Worm (Caenorhabditis elegans) whole organism, L1 larva: Measurements from ENCODE around the gene ZK154.4.

Experiments used
- C04F5.9 ChIP-seq: sonication (generic microtip); optimal IDR thresholded peaks from 2 replicates; lab custom pipeline; 2016; ENCODE audit warnings: missing genetic modification characterization, missing compliant biosample characterization
- C16A3.4 ChIP-seq: fragments of 150-350 bp; optimal IDR thresholded peaks from 2 replicates; lab custom pipeline; 2014; ENCODE audit warnings: missing biosample characterization, missing genetic modification characterization
- C34B4.2 ChIP-seq: sonication (generic microtip); optimal IDR thresholded peaks from 2 replicates; lab custom pipeline; 2017; ENCODE audit warnings: mild to moderate bottlenecking, missing genetic modification characterization, missing compliant biosample characterization
- F16B12.6 ChIP-seq: fragments of 150-350 bp; optimal IDR thresholded peaks from 2 replicates; lab custom pipeline; 2014; ENCODE audit warnings: missing biosample characterization, missing genetic modification characterization
- aha-1 ChIP-seq: fragments of 150-350 bp; optimal IDR thresholded peaks from 2 replicates; lab custom pipeline; 2014; ENCODE audit warnings: missing biosample characterization, missing genetic modification characterization
- alr-1 ChIP-seq: fragments of 200-800 bp; sonication (Bioruptor generic); optimal IDR thresholded peaks from 2 replicates; lab custom pipeline; 2018; ENCODE audit warnings: borderline replicate concordance, mild to moderate bottlenecking, missing genetic modification characterization, missing compliant biosample characterization
- aly-2 ChIP-seq: fragments of 150-350 bp; optimal IDR thresholded peaks from 2 replicates; lab custom pipeline; 2014; ENCODE audit warnings: missing biosample characterization, missing genetic modification characterization
- blmp-1 ChIP-seq: fragments of 150-350 bp; optimal IDR thresholded peaks from 2 replicates; lab custom pipeline; 2014; ENCODE audit warnings: missing biosample characterization, missing genetic modification characterization
- ceh-63 ChIP-seq: fragments of 200-800 bp; sonication (Bioruptor generic); optimal IDR thresholded peaks from 2 replicates; lab custom pipeline; 2018; ENCODE audit warnings: mild to moderate bottlenecking, missing genetic modification characterization, missing compliant biosample characterization
- ceh-82 ChIP-seq, 3 experiments: fragments of 150-350 bp in 1 of 3; sonication (generic microtip) in 2 of 3; optimal IDR thresholded peaks; 2 replicates each; lab custom pipeline; 2014 to 2017; ENCODE audit warnings: missing biosample characterization in 3 of 3, missing genetic modification characterization in 3 of 3
- ces-1 ChIP-seq: fragments of 150-350 bp; optimal IDR thresholded peaks from 2 replicates; lab custom pipeline; 2014; ENCODE audit warnings: missing biosample characterization, missing genetic modification reagents, missing genetic modification characterization
- dpl-1 ChIP-seq, 3 experiments: fragments of 150-350 bp in 2 of 3; sonication (generic microtip) in 1 of 3; optimal IDR thresholded peaks; 2 replicates each; lab custom pipeline; 2014 to 2017; ENCODE audit warnings: missing biosample characterization in 3 of 3, missing genetic modification characterization in 3 of 3, missing genetic modification reagents in 3 of 3
- dsc-1 ChIP-seq: sonication (generic microtip); optimal IDR thresholded peaks from 2 replicates; lab custom pipeline; 2016; ENCODE audit warnings: mild to moderate bottlenecking, missing genetic modification characterization, missing compliant biosample characterization
- egl-13 ChIP-seq: sonication (generic microtip); optimal IDR thresholded peaks from 2 replicates; lab custom pipeline; 2016; ENCODE audit warnings: missing genotype, missing genetic modification reagents, missing genetic modification characterization, missing compliant biosample characterization
- ets-5 ChIP-seq: fragments of 200-800 bp; sonication (Bioruptor generic); IDR thresholded peaks from 2 replicates; pipeline ENCODE4 v1.3.6; 2022; ENCODE audit warnings: missing genetic modification characterization, missing compliant biosample characterization
- fkh-10 ChIP-seq: sonication (generic microtip); optimal IDR thresholded peaks from 2 replicates; lab custom pipeline; 2017; ENCODE audit warnings: missing biosample characterization, missing genetic modification reagents, missing genetic modification characterization
- fkh-4 ChIP-seq: sonication (generic microtip); optimal IDR thresholded peaks from 2 replicates; lab custom pipeline; 2016; ENCODE audit warnings: missing compliant biosample characterization, missing genetic modification characterization, borderline replicate concordance
- fkh-8 ChIP-seq: sonication (generic microtip); optimal IDR thresholded peaks from 2 replicates; lab custom pipeline; 2016; ENCODE audit warnings: mild to moderate bottlenecking, missing genetic modification characterization, missing compliant biosample characterization
- fos-1 ChIP-seq: fragments of 150-350 bp; optimal IDR thresholded peaks from 2 replicates; lab custom pipeline; 2014; ENCODE audit warnings: missing biosample characterization, missing genetic modification characterization
- grh-1 ChIP-seq: fragments of 200-800 bp; sonication (Bioruptor generic); IDR thresholded peaks from 2 replicates; pipeline ENCODE4 v1.3.6; 2022; ENCODE audit warnings: missing genetic modification reagents, missing genetic modification characterization, missing compliant biosample characterization
- hlh-17 ChIP-seq: fragments of 200-800 bp; sonication (Bioruptor generic); optimal IDR thresholded peaks from 2 replicates; lab custom pipeline; 2018; ENCODE audit warnings: missing genetic modification characterization, mild to moderate bottlenecking, missing compliant biosample characterization, moderate library complexity, borderline replicate concordance
- hpl-2 ChIP-seq: fragments of 150-350 bp; optimal IDR thresholded peaks from 2 replicates; lab custom pipeline; 2014; ENCODE audit warnings: missing biosample characterization, missing genetic modification reagents, missing genetic modification characterization
- irx-1 ChIP-seq: sonication (generic microtip); optimal IDR thresholded peaks from 2 replicates; lab custom pipeline; 2016; ENCODE audit warnings: missing genetic modification characterization, missing compliant biosample characterization
- isw-1 ChIP-seq: fragments of 200-800 bp; sonication (Bioruptor generic); IDR thresholded peaks from 2 replicates; pipeline ENCODE4 v1.3.6; 2022; ENCODE audit warnings: missing genetic modification characterization, missing compliant biosample characterization
- jun-1 ChIP-seq: fragments of 150-350 bp; optimal IDR thresholded peaks from 2 replicates; lab custom pipeline; 2014; ENCODE audit warnings: missing biosample characterization, missing genetic modification reagents, missing genetic modification characterization
- lin-35 ChIP-seq, 2 experiments: fragments of 150-350 bp; optimal IDR thresholded peaks; 2 replicates each; lab custom pipeline; 2014; ENCODE audit warnings: missing biosample characterization in 2 of 2, missing genetic modification characterization in 2 of 2, missing genetic modification reagents in 2 of 2
- lin-39 ChIP-seq: fragments of 150-350 bp; optimal IDR thresholded peaks from 2 replicates; lab custom pipeline; 2014; ENCODE audit warnings: missing biosample characterization, missing genetic modification reagents, missing genetic modification characterization
- lsy-2 ChIP-seq, 2 experiments: fragments of 150-350 bp; optimal IDR thresholded peaks; 2 replicates each; lab custom pipeline; 2014; ENCODE audit warnings: missing biosample characterization in 2 of 2, missing genetic modification characterization in 2 of 2
- mef-2 ChIP-seq: fragments of 150-350 bp; optimal IDR thresholded peaks from 2 replicates; lab custom pipeline; 2014; ENCODE audit warnings: missing biosample characterization, missing genetic modification characterization
- nhr-12 ChIP-seq: sonication (generic microtip); optimal IDR thresholded peaks from 2 replicates; lab custom pipeline; 2017; ENCODE audit warnings: missing biosample characterization, missing genetic modification characterization
- nhr-19 ChIP-seq: fragments of 200-800 bp; sonication (Bioruptor generic); conservative IDR thresholded peaks from 2 replicates; pipeline ENCODE4 v1.3.6; 2022; ENCODE audit warnings: missing genetic modification characterization, missing compliant biosample characterization
- nhr-20 ChIP-seq: sonication (generic microtip); optimal IDR thresholded peaks from 2 replicates; lab custom pipeline; 2016; ENCODE audit warnings: mild to moderate bottlenecking, missing genetic modification characterization, missing compliant biosample characterization
- nhr-237 ChIP-seq: fragments of 150-350 bp; optimal IDR thresholded peaks from 2 replicates; lab custom pipeline; 2014; ENCODE audit warnings: missing biosample characterization, missing genetic modification characterization
- nhr-28 ChIP-seq: fragments of 150-350 bp; optimal IDR thresholded peaks from 2 replicates; lab custom pipeline; 2014; ENCODE audit warnings: missing biosample characterization, missing genetic modification characterization
- nhr-71 ChIP-seq: sonication (generic microtip); optimal IDR thresholded peaks from 2 replicates; lab custom pipeline; 2016; ENCODE audit warnings: mild to moderate bottlenecking, missing genetic modification characterization, moderate library complexity, missing compliant biosample characterization
- nhr-77 ChIP-seq: fragments of 150-350 bp; optimal IDR thresholded peaks from 2 replicates; lab custom pipeline; 2014; ENCODE audit warnings: missing biosample characterization, missing genetic modification characterization
- nhr-85 ChIP-seq: sonication (generic microtip); peaks from one replicate; lab custom pipeline; 2016; ENCODE audit warnings: missing genetic modification characterization, inconsistent platforms, missing compliant biosample characterization
- nhr-90 ChIP-seq: sonication (generic microtip); optimal IDR thresholded peaks from 2 replicates; lab custom pipeline; 2016; ENCODE audit warnings: mild to moderate bottlenecking, missing genetic modification characterization, missing compliant biosample characterization; ENCODE audit not compliant: poor library complexity
- pag-3 ChIP-seq: sonication (generic microtip); optimal IDR thresholded peaks from 2 replicates; lab custom pipeline; 2017; ENCODE audit warnings: missing genetic modification characterization, mild to moderate bottlenecking, missing compliant biosample characterization, antibody characterized with exemption, borderline replicate concordance; ENCODE audit not compliant: insufficient read depth
- pax-3 ChIP-seq: fragments of 200-800 bp; sonication (Bioruptor generic); optimal IDR thresholded peaks from 2 replicates; lab custom pipeline; 2018; ENCODE audit warnings: mild to moderate bottlenecking, missing genetic modification characterization, moderate library complexity, missing compliant biosample characterization
- pqm-1 ChIP-seq: sonication (generic microtip); optimal IDR thresholded peaks from 3 replicates; lab custom pipeline; 2017; ENCODE audit warnings: missing biosample characterization, missing genetic modification characterization
- skn-1 ChIP-seq: fragments of 150-350 bp; optimal IDR thresholded peaks from 2 replicates; lab custom pipeline; 2014; ENCODE audit warnings: missing biosample characterization, missing genetic modification characterization
- snpc-4 ChIP-seq: fragments of 150-350 bp; optimal IDR thresholded peaks from 2 replicates; lab custom pipeline; 2014; ENCODE audit warnings: missing biosample characterization, missing genetic modification characterization
- snu-23 ChIP-seq: sonication (generic microtip); optimal IDR thresholded peaks from 2 replicates; lab custom pipeline; 2016; ENCODE audit warnings: missing genetic modification characterization, missing compliant biosample characterization
- sox-4 ChIP-seq: sonication (generic microtip); optimal IDR thresholded peaks from 2 replicates; lab custom pipeline; 2016; ENCODE audit warnings: missing genetic modification characterization, missing compliant biosample characterization
- sptf-1 ChIP-seq: fragments of 150-350 bp; optimal IDR thresholded peaks from 2 replicates; lab custom pipeline; 2014; ENCODE audit warnings: missing biosample characterization, missing genetic modification characterization
- sup-37 ChIP-seq: fragments of 200-800 bp; sonication (Bioruptor generic); optimal IDR thresholded peaks from 2 replicates; lab custom pipeline; 2018; ENCODE audit warnings: mild to moderate bottlenecking, missing genetic modification characterization, missing compliant biosample characterization
- tbx-2 ChIP-seq: sonication (generic microtip); optimal IDR thresholded peaks from 2 replicates; lab custom pipeline; 2016; ENCODE audit warnings: missing genetic modification characterization, missing compliant biosample characterization
- unc-30 ChIP-seq: sonication (generic microtip); optimal IDR thresholded peaks from 2 replicates; lab custom pipeline; 2017; ENCODE audit warnings: missing biosample characterization, missing genetic modification characterization
- unc-86 ChIP-seq: sonication (generic microtip); optimal IDR thresholded peaks from 2 replicates; lab custom pipeline; 2016; ENCODE audit warnings: missing genetic modification characterization, missing compliant biosample characterization
- unc-98 ChIP-seq: fragments of 200-800 bp; sonication (Bioruptor generic); IDR thresholded peaks from 2 replicates; pipeline ENCODE4 v1.3.6; 2022; ENCODE audit warnings: missing genetic modification characterization, missing compliant biosample characterization
- vab-15 ChIP-seq: sonication (generic microtip); optimal IDR thresholded peaks from 2 replicates; lab custom pipeline; 2017; ENCODE audit warnings: missing genotype, mild to moderate bottlenecking, missing genetic modification characterization, missing compliant biosample characterization
- zip-4 ChIP-seq: fragments of 200-800 bp; sonication (Bioruptor generic); optimal IDR thresholded peaks from 2 replicates; lab custom pipeline; 2018; ENCODE audit warnings: mild to moderate bottlenecking, missing genetic modification characterization, moderate library complexity, missing compliant biosample characterization

The ZK154.4 gene

DNA sequence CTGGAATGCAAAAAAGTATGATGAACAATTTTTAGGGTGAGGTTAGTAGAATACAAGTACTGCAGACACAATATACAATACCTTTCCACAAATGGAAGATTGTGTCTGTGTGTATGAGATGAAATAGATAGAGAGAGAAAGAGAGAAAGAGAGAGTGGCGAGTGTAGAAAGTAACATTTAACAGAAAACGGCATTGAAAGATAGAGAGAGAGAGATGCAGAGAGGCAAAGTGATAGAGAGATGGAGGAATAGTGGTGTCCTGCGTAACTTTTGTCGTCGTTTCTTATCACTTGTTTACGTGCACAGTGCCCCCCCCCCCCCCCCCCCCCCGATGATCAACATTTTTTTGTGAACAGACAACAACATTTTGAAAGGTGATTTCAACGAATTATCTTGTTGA is 32.5 kb upstream of the ZK154.4 start (continued):
- TF ChIP-seq nhr-90 (tag; lab: Kevin White, UChicago) (peak; percentile 49), nhr-20 (tag; lab: Kevin White, UChicago) (peak; percentile 70), dpl-1 (GFP tag; optimal IDR thresholded peaks at IDR 0.05; lab: Kevin White, UChicago) (no peak), egl-13 (tag; lab: Kevin White, UChicago) (no peak), lin-39 (no peak), snpc-4 (tag; lab: Kevin White, UChicago) (no peak), pqm-1 (tag; lab: Kevin White, UChicago) (no peak), ets-5 (GFP tag; lab: Robert Waterston, UW) (no peak), alr-1 (no peak), pag-3 (tag; lab: Kevin White, UChicago) (no peak), unc-86 (tag; lab: Kevin White, UChicago) (no peak), nhr-237 (tag; lab: Kevin White, UChicago) (no peak), C34B4.2 (tag; lab: Kevin White, UChicago) (no peak), grh-1 (GFP tag; lab: Robert Waterston, UW) (no peak), C16A3.4 (peak; percentile 20), vab-15 (tag; lab: Kevin White, UChicago) (no peak), jun-1 (tag; lab: Kevin White, UChicago) (no peak), nhr-85 (peak; percentile 82), C04F5.9 (tag; lab: Kevin White, UChicago) (no peak), lsy-2 (tag; optimal IDR thresholded peaks at IDR 0.05; lab: Kevin White, UChicago) (peak; percentile 10 to 22), pax-3 (tag; lab: Kevin White, UChicago) (no peak), hlh-17 (GFP tag; lab: Kevin White, UChicago) (no peak), blmp-1 (tag; lab: Kevin White, UChicago) (peak; percentile 93), sup-37 (GFP tag; lab: Kevin White, UChicago) (no peak), nhr-71 (peak; percentile 63), unc-98 (GFP tag; lab: Robert Waterston, UW) (no peak), hpl-2 (GFP tag; lab: Kevin White, UChicago) (no peak), nhr-77 (no peak), sox-4 (tag; lab: Kevin White, UChicago) (no peak), zip-4 (no peak), tbx-2 (tag; lab: Kevin White, UChicago) (no peak), ceh-63 (GFP tag; lab: Kevin White, UChicago) (no peak), aly-2 (tag; lab: Kevin White, UChicago) (no peak), ces-1 (GFP tag; lab: Kevin White, UChicago) (no peak), irx-1 (tag; lab: Kevin White, UChicago) (no peak), nhr-28 (tag; lab: Kevin White, UChicago) (no peak), fos-1 (tag; lab: Kevin White, UChicago) (peak; percentile 52), lin-35 (GFP tag; optimal IDR thresholded peaks at IDR 0.05; lab: Kevin White, UChicago) (peak in 1 of 2 experiments; percentile 53), mef-2 (no peak), fkh-8 (tag; lab: Kevin White, UChicago) (no peak), aha-1 (no peak), unc-30 (tag; lab: Kevin White, UChicago) (no peak), skn-1 (tag; lab: Kevin White, UChicago) (no peak), isw-1 (GFP tag; lab: Robert Waterston, UW) (no peak), dsc-1 (tag; lab: Kevin White, UChicago) (no peak), fkh-10 (GFP tag; lab: Kevin White, UChicago) (no peak), ceh-82 (tag; optimal IDR thresholded peaks at IDR 0.05; lab: Kevin White, UChicago) (peak in 2 of 3 experiments; percentile 3 to 33), nhr-12 (tag; lab: Kevin White, UChicago) (no peak), snu-23 (GFP tag; lab: Kevin White, UChicago) (peak; percentile 62), F16B12.6 (tag; lab: Kevin White, UChicago) (no peak), nhr-19 (GFP tag; lab: Robert Waterston, UW) (peak; percentile 53), sptf-1 (tag; lab: Kevin White, UChicago) (no peak), fkh-4 (tag; lab: Kevin White, UChicago) (no peak)
